Worm (Caenorhabditis elegans): ENCODE data around the gene T05C7.5.

Gene T05C7.5

ce11 chrIV:51219-51618 is 7.5 kb downstream of the T05C7.5 start:
- TF ChIP-seq nhr-237 (tag; optimal IDR thresholded peaks at IDR 0.05) (peak; percentile 46), lin-14 (GFP tag; optimal IDR thresholded peaks at IDR 0.05) (peak; percentile 78), ceh-82 (tag; optimal IDR thresholded peaks at IDR 0.05) (peak in 1 of 3 experiments; percentile 71), skn-1 (tag; optimal IDR thresholded peaks at IDR 0.05) (peak; percentile 45), nhr-76 (tag; optimal IDR thresholded peaks at IDR 0.05) (no peak), ceh-88 (GFP tag; IDR thresholded peaks at IDR 0.05) (no peak), C34B4.2 (tag; optimal IDR thresholded peaks at IDR 0.05) (no peak), pax-3 (tag; optimal IDR thresholded peaks at IDR 0.05) (no peak), lsy-2 (tag; optimal IDR thresholded peaks at IDR 0.05) (peak; percentile 33 to 74), aha-1 (tag; optimal IDR thresholded peaks at IDR 0.05) (no peak), fos-1 (tag; optimal IDR thresholded peaks at IDR 0.05) (peak; percentile 47), sox-4 (tag; optimal IDR thresholded peaks at IDR 0.05) (no peak), alr-1 (tag; optimal IDR thresholded peaks at IDR 0.05; ENCODE audit: borderline replicate concordance) (no peak), dpl-1 (GFP tag; optimal IDR thresholded peaks at IDR 0.05) (peak; percentile 9 to 55 (median 23)), dsc-1 (tag; optimal IDR thresholded peaks at IDR 0.05) (no peak), tlp-1 (tag; optimal IDR thresholded peaks at IDR 0.05) (no peak), lir-3 (tag; optimal IDR thresholded peaks at IDR 0.05; ENCODE audit: poor library complexity) (no peak), nhr-90 (tag; optimal IDR thresholded peaks at IDR 0.05; ENCODE audit: poor library complexity) (peak; percentile 74), lin-15B (tag; optimal IDR thresholded peaks at IDR 0.05) (no peak), hlh-4 (tag; optimal IDR thresholded peaks at IDR 0.05) (no peak), unc-62 (GFP tag; optimal IDR thresholded peaks at IDR 0.05) (no peak), mef-2 (tag; optimal IDR thresholded peaks at IDR 0.05) (no peak), ceh-63 (GFP tag; optimal IDR thresholded peaks at IDR 0.05) (no peak), elt-3 (tag; optimal IDR thresholded peaks at IDR 0.05) (peak in 2 of 6 experiments; percentile 3 to 82), zip-4 (GFP tag; optimal IDR thresholded peaks at IDR 0.05) (no peak), nhr-12 (tag; optimal IDR thresholded peaks at IDR 0.05) (no peak), ztf-4 (tag; optimal IDR thresholded peaks at IDR 0.05) (peak; percentile 29), efl-1 (optimal IDR thresholded peaks at IDR 0.05) (peak; percentile 77 to 78), efl-1 (GFP tag; optimal IDR thresholded peaks at IDR 0.05 in 1 of 2) (peak; percentile 23 to 93), elt-2 (tag; optimal IDR thresholded peaks at IDR 0.05) (peak; percentile 26), pqm-1 (tag; optimal IDR thresholded peaks at IDR 0.05) (no peak), nhr-71 (tag; optimal IDR thresholded peaks at IDR 0.05) (peak; percentile 68), jun-1 (tag; optimal IDR thresholded peaks at IDR 0.05) (peak; percentile 71), lin-39 (tag; optimal IDR thresholded peaks at IDR 0.05) (no peak), ceh-90 (tag; optimal IDR thresholded peaks at IDR 0.05) (no peak), nhr-85 (tag) (peak; percentile 92), C16A3.4 (tag; optimal IDR thresholded peaks at IDR 0.05) (peak; percentile 62), xbp-1 (tag; optimal IDR thresholded peaks at IDR 0.05) (peak; percentile 10), ama-1 (optimal IDR thresholded peaks at IDR 0.05) (no peak), nhr-84 (tag; optimal IDR thresholded peaks at IDR 0.05) (no peak), ceh-8 (GFP tag; optimal IDR thresholded peaks at IDR 0.05) (no peak), nhr-47 (tag; optimal IDR thresholded peaks at IDR 0.05) (peak; percentile 62), fkh-10 (GFP tag; optimal IDR thresholded peaks at IDR 0.05) (no peak), vab-15 (tag; optimal IDR thresholded peaks at IDR 0.05) (no peak), unc-86 (tag; optimal IDR thresholded peaks at IDR 0.05) (no peak), grh-1 (GFP tag; IDR thresholded peaks at IDR 0.05) (no peak), unc-98 (GFP tag; IDR thresholded peaks at IDR 0.05) (no peak), pag-3 (tag; optimal IDR thresholded peaks at IDR 0.05; ENCODE audit: borderline replicate concordance, insufficient read depth) (no peak), nhr-19 (GFP tag; conservative IDR thresholded peaks at IDR 0.05) (peak; percentile 38), hlh-17 (GFP tag; optimal IDR thresholded peaks at IDR 0.05; ENCODE audit: borderline replicate concordance) (no peak), snu-23 (GFP tag; optimal IDR thresholded peaks at IDR 0.05) (peak; percentile 79), mep-1 (tag; optimal IDR thresholded peaks at IDR 0.05) (peak; percentile 64), tbx-2 (tag; optimal IDR thresholded peaks at IDR 0.05) (peak; percentile 43), ets-5 (GFP tag; IDR thresholded peaks at IDR 0.05) (no peak)
